Fruit fly (Drosophila melanogaster) whole organism, wandering third instar larva: ENCODE data around the gene Hel89B.

ENCODE experiments used
- Abd-B ChIP-seq: fragments of >200 bp; optimal IDR thresholded peaks from 2 replicates; lab custom pipeline; 2017; ENCODE audit warnings: missing biosample characterization, missing genetic modification characterization
- CG32264 ChIP-seq: fragments of 200-800 bp; sonication (Bioruptor generic); optimal IDR thresholded peaks from 2 replicates; lab custom pipeline; 2016; ENCODE audit warnings: missing biosample characterization, missing genetic modification characterization
- CG9705 ChIP-seq: fragments of 200-800 bp; sonication (Bioruptor generic); optimal IDR thresholded peaks from 2 replicates; lab custom pipeline; 2018; ENCODE audit warnings: missing biosample characterization, mild to moderate bottlenecking, missing genetic modification characterization
- CrebA ChIP-seq: fragments of 200-800 bp; sonication (Bioruptor generic); optimal IDR thresholded peaks from 2 replicates; lab custom pipeline; 2016; ENCODE audit warnings: missing biosample characterization, mild to moderate bottlenecking, missing genetic modification characterization, borderline replicate concordance
- Dfd ChIP-seq: fragments of >200 bp; optimal IDR thresholded peaks from 2 replicates; lab custom pipeline; 2017; ENCODE audit warnings: missing biosample characterization, missing genetic modification characterization
- Dif ChIP-seq: fragments of 200-275, 200-300 bp; sonication (Bioruptor generic); optimal IDR thresholded peaks from 2 replicates; lab custom pipeline; 2018; ENCODE audit warnings: missing biosample characterization, missing genetic modification characterization; ENCODE audit not compliant: partially characterized antibody
- GATAd ChIP-seq: sonication (Bioruptor generic); optimal IDR thresholded peaks from 2 replicates; lab custom pipeline; 2016; ENCODE audit warnings: missing biosample characterization, missing genetic modification characterization
- HLH106 ChIP-seq: fragments of 200-800 bp; optimal IDR thresholded peaks from 3 replicates; lab custom pipeline; 2019; ENCODE audit warnings: missing biosample characterization, mild to moderate bottlenecking, missing genetic modification characterization, moderate library complexity
- Hnf4 ChIP-seq: fragments of 200-800 bp; sonication (Bioruptor generic); optimal IDR thresholded peaks from 2 replicates; lab custom pipeline; 2016; ENCODE audit warnings: missing biosample characterization, mild to moderate bottlenecking, missing genetic modification characterization
- Hr78 ChIP-seq: fragments of >200 bp; optimal IDR thresholded peaks from 2 replicates; lab custom pipeline; 2017; ENCODE audit warnings: missing biosample characterization, missing genetic modification characterization
- Hr83 ChIP-seq: fragments of 200-300 bp; sonication (Bioruptor generic); optimal IDR thresholded peaks from 2 replicates; lab custom pipeline; 2016; ENCODE audit warnings: missing biosample characterization, mild to moderate bottlenecking, missing genetic modification characterization, moderate library complexity; ENCODE audit not compliant: poor library complexity, severe bottlenecking
- Jra ChIP-seq: sonication (Bioruptor generic); optimal IDR thresholded peaks from 2 replicates; lab custom pipeline; 2016; ENCODE audit warnings: missing biosample characterization, missing genetic modification characterization
- Mio ChIP-seq: sonication (Bioruptor generic); optimal IDR thresholded peaks from 2 replicates; lab custom pipeline; 2016; ENCODE audit warnings: missing biosample characterization, missing genetic modification characterization
- Myc ChIP-seq: fragments of >200 bp; optimal IDR thresholded peaks from 2 replicates; lab custom pipeline; 2017
- N ChIP-seq: fragments of >200 bp; optimal IDR thresholded peaks from 2 replicates; lab custom pipeline; 2018; ENCODE audit warnings: missing biosample characterization, missing external identifiers, missing genetic modification characterization
- OdsH ChIP-seq: fragments of 200-800 bp; sonication (Bioruptor generic); optimal IDR thresholded peaks from 2 replicates; lab custom pipeline; 2016; ENCODE audit warnings: missing biosample characterization, mild to moderate bottlenecking, missing genetic modification characterization
- Rel ChIP-seq, 2 experiments: fragments of 200-800 bp; sonication (Bioruptor generic) in 1 of 2; optimal IDR thresholded peaks; 2 replicates in 1 of 2; 3 replicates in 1 of 2; lab custom pipeline; 2016 to 2019; ENCODE audit warnings: mild to moderate bottlenecking in 2 of 2, missing biosample characterization in 2 of 2, missing genetic modification characterization in 2 of 2, moderate library complexity in 1 of 2
- Sp1 ChIP-seq: fragments of 200-800 bp; sonication (Bioruptor generic); optimal IDR thresholded peaks from 3 replicates; lab custom pipeline; 2019; ENCODE audit warnings: missing biosample characterization, mild to moderate bottlenecking, missing genetic modification characterization, moderate library complexity
- Vsx2 ChIP-seq: fragments of 200-300, 225-300 bp; sonication (Bioruptor generic); optimal IDR thresholded peaks from 2 replicates; lab custom pipeline; 2018; ENCODE audit warnings: missing biosample characterization, missing genetic modification characterization; ENCODE audit not compliant: partially characterized antibody
- br ChIP-seq: fragments of 200-800 bp; sonication (Bioruptor generic); optimal IDR thresholded peaks from 2 replicates; lab custom pipeline; 2016; ENCODE audit warnings: missing biosample characterization, missing genetic modification characterization
- brk ChIP-seq: fragments of 200-800 bp; sonication (Bioruptor generic); optimal IDR thresholded peaks from 2 replicates; lab custom pipeline; 2016; ENCODE audit warnings: missing biosample characterization, mild to moderate bottlenecking, missing genetic modification characterization
- dl ChIP-seq, 2 experiments: fragments of 175-275, 200-275 bp in 1 of 2; fragments of 200-275 bp in 1 of 2; sonication (Bioruptor generic); optimal IDR thresholded peaks; lab custom pipeline; 2018; ENCODE audit warnings: mild to moderate bottlenecking in 2 of 2, missing biosample characterization in 2 of 2, missing genetic modification characterization in 2 of 2, moderate library complexity in 2 of 2; ENCODE audit not compliant: partially characterized antibody in 2 of 2, insufficient read depth in 1 of 2
- dmrt93B ChIP-seq: fragments of 200-800 bp; sonication (Bioruptor generic); optimal IDR thresholded peaks from 2 replicates; lab custom pipeline; 2018; ENCODE audit warnings: missing biosample characterization, mild to moderate bottlenecking, missing genetic modification characterization
- dsf ChIP-seq: sonication (Bioruptor generic); optimal IDR thresholded peaks from 2 replicates; lab custom pipeline; 2016; ENCODE audit warnings: missing biosample characterization, missing genetic modification characterization, borderline replicate concordance
- ey ChIP-seq: fragments of 200-800 bp; sonication (Bioruptor generic); optimal IDR thresholded peaks from 2 replicates; lab custom pipeline; 2016; ENCODE audit warnings: missing biosample characterization, missing genetic modification characterization
- foxo ChIP-seq, 2 experiments: fragments of 200-800 bp; sonication (Bioruptor generic); optimal IDR thresholded peaks; 2 replicates in 1 of 2; 3 replicates in 1 of 2; lab custom pipeline; 2016 to 2017; ENCODE audit warnings: missing biosample characterization in 2 of 2, missing genetic modification characterization in 2 of 2
- fru ChIP-seq: fragments of 200-800 bp; sonication (Bioruptor generic); optimal IDR thresholded peaks from 3 replicates; lab custom pipeline; 2016; ENCODE audit warnings: missing biosample characterization, mild to moderate bottlenecking, missing genetic modification characterization
- h ChIP-seq: fragments of 200-800 bp; sonication (Bioruptor generic); optimal IDR thresholded peaks from 3 replicates; lab custom pipeline; 2016; ENCODE audit warnings: missing biosample characterization, mild to moderate bottlenecking, missing genetic modification characterization
- jim ChIP-seq: fragments of 175-275, 200-325 bp; sonication (Bioruptor generic); optimal IDR thresholded peaks from 2 replicates; lab custom pipeline; 2016; ENCODE audit warnings: missing biosample characterization, mild to moderate bottlenecking, missing genetic modification characterization
- lola ChIP-seq: fragments of >200 bp; optimal IDR thresholded peaks from 2 replicates; lab custom pipeline; 2017; ENCODE audit warnings: missing biosample characterization, missing genetic modification characterization
- pan ChIP-seq: fragments of >200 bp; optimal IDR thresholded peaks from 2 replicates; lab custom pipeline; 2017
- psq ChIP-seq: fragments of 200-800 bp; sonication (Bioruptor generic); optimal IDR thresholded peaks from 3 replicates; lab custom pipeline; 2017; ENCODE audit warnings: missing biosample characterization, mild to moderate bottlenecking, missing genetic modification characterization, moderate library complexity
- rgr ChIP-seq: fragments of 200-800 bp; sonication (Bioruptor generic); optimal IDR thresholded peaks from 3 replicates; lab custom pipeline; 2016; ENCODE audit warnings: missing biosample characterization, mild to moderate bottlenecking, missing genetic modification characterization
- sage ChIP-seq: fragments of 200-800 bp; sonication (Bioruptor generic); optimal IDR thresholded peaks from 2 replicates; lab custom pipeline; 2016; ENCODE audit warnings: missing biosample characterization, mild to moderate bottlenecking, missing genetic modification characterization
- sv ChIP-seq: fragments of 200-800 bp; sonication (Bioruptor generic); optimal IDR thresholded peaks from 3 replicates; lab custom pipeline; 2016; ENCODE audit warnings: missing biosample characterization, missing genetic modification characterization
- tai ChIP-seq: sonication (Bioruptor generic); optimal IDR thresholded peaks from 2 replicates; lab custom pipeline; 2016; ENCODE audit warnings: missing biosample characterization, missing genetic modification characterization
- usp ChIP-seq: fragments of >200 bp; optimal IDR thresholded peaks from 2 replicates; lab custom pipeline; 2017; ENCODE audit warnings: missing biosample characterization, missing genetic modification characterization
- woc ChIP-seq: sonication (Bioruptor generic); optimal IDR thresholded peaks from 2 replicates; lab custom pipeline; 2016; ENCODE audit warnings: missing biosample characterization, mild to moderate bottlenecking, missing genetic modification characterization

Gene Hel89B

DNA sequence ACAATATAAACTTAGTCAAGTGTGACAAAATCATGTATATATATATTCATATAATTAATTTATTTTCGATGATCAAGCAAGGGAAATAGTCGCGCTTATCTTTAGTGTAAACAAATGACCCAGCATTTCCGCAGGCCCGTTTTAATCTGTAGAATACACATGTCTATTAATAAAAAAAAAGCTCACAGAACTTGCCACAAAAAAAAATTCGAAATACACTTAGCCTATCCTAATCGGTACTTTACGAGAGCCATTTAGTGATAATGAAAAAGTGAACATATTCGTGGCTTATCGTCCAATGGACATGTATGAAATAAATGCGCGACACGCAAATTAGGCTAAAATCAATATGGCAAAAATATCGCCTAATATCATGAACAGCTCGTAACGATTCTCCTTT is 2.1 kb downstream of the Hel89B start:
- TF ChIP-seq Dif (GFP tag; lab: Kevin White, UChicago) (no peak), N (GFP tag; lab: Kevin White, UChicago) (no peak), br (GFP tag; lab: Kevin White, UChicago) (no peak), foxo (GFP tag; optimal IDR thresholded peaks at IDR 0.05; lab: Kevin White, UChicago) (no peak), Vsx2 (GFP tag; lab: Kevin White, UChicago) (no peak), Sp1 (GFP tag; lab: Kevin White, UChicago) (no peak), sv (GFP tag; lab: Kevin White, UChicago) (no peak), CrebA (GFP tag; lab: Kevin White, UChicago) (no peak), HLH106 (tag; lab: Kevin White, UChicago) (no peak), CG32264 (no peak), dl (GFP tag; optimal IDR thresholded peaks at IDR 0.05; lab: Kevin White, UChicago; ENCODE audit: insufficient read depth in 1 of 2, partially characterized antibody in 2 of 2) (no peak)

DNA sequence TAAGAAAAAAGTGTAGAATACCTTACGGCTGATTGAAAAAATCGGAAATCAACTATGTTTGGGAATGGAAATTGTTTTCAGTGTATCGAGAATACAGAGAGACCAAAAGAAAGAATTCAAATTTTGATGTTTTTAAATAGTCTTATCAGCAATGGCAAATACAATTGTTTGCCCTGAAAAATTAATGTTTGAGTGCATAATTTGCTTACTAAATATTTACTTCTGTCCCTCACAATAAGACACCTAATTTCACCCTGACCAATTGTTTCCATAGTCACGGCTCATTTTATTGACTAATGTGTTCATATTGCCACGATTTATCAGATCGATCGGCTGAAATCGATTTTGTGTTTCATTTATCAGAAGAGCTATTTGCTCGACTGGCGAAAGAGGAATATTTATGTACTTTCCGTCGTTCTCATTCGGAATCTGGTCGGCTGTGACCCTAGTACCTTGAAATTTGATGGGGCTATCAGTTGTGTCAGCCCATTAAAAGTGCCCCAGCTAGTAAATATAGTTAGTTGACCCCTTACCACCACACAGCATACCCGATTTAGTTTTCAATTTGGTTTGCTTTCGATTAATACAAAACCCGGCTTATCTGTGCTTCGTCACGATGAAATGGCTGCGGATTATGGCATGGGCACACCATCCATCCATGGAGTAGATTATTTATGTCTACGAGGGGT is 10.6 kb downstream of the Hel89B start:
- TF ChIP-seq fru (GFP tag; lab: Kevin White, UChicago): no peak
- peak; percentile 46 for TF ChIP-seq Myc (lab: Kevin White, UChicago)

DNA sequence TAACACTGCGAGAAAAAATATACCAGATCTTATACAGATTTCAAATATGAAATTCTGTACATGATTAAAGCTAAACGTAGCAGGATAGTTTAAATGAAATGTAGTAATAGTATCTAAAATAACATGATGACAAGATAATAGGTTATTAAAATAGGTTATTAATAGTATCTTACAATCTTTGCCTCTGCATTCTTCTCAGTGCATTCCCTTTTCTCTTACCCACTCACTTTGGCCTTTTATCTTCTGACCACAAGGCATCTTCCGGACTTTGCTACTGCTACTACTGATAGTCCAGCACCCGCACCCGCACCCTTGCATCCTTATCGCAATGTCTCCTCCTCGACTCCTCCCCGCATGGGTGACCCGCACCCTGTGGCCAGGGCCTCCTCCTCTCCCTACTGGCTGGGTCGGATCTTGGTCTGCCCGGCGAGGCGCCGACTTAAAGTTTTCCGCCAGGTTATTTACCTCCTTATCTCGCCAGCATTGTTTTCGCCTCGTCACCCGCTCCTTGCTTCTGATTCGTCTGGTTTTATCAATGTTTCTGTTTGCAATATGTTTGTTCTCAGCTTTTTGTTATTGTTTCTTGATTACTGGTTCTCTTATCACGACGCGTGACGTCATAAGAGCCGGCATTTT is 11.5 kb downstream of the Hel89B start:
- TF ChIP-seq foxo (GFP tag; optimal IDR thresholded peaks at IDR 0.05; lab: Kevin White, UChicago): peak in 1 of 2 experiments; percentile 79
- TF ChIP-seq jim (GFP tag; lab: Kevin White, UChicago): no peak
- peak; percentile 70 for TF ChIP-seq HLH106 (tag; lab: Kevin White, UChicago)
- TF ChIP-seq Vsx2 (GFP tag; lab: Kevin White, UChicago): no peak
- peak; percentile 7 for TF ChIP-seq dmrt93B (GFP tag; lab: Kevin White, UChicago)
- TF ChIP-seq Dfd: no peak
- no peak for TF ChIP-seq CG9705 (GFP tag; lab: Kevin White, UChicago)
- no peak for TF ChIP-seq usp
- TF ChIP-seq tai: no peak
- peak; percentile 73 for TF ChIP-seq OdsH
- TF ChIP-seq Myc (lab: Kevin White, UChicago): no peak
- peak; percentile 72 for TF ChIP-seq fru (GFP tag; lab: Kevin White, UChicago)
- TF ChIP-seq Hr78 (GFP tag; lab: Kevin White, UChicago): no peak
- peak; percentile 68 for TF ChIP-seq ey (GFP tag; lab: Kevin White, UChicago)
- TF ChIP-seq GATAd (GFP tag; lab: Kevin White, UChicago): no peak
- no peak for TF ChIP-seq N (GFP tag; lab: Kevin White, UChicago)
- peak; percentile 76 for TF ChIP-seq rgr (GFP tag; lab: Kevin White, UChicago)
- no peak for TF ChIP-seq Rel (GFP tag; optimal IDR thresholded peaks at IDR 0.05; lab: Kevin White, UChicago)
- peak; percentile 11 for TF ChIP-seq Rel (tag; optimal IDR thresholded peaks at IDR 0.05; lab: Kevin White, UChicago)
- no peak for TF ChIP-seq CG32264
- TF ChIP-seq pan (lab: Kevin White, UChicago): no peak
- no peak for TF ChIP-seq dl (GFP tag; optimal IDR thresholded peaks at IDR 0.05; lab: Kevin White, UChicago; ENCODE audit: insufficient read depth in 1 of 2, partially characterized antibody in 2 of 2)
- peak; percentile 65 for TF ChIP-seq h (GFP tag; lab: Kevin White, UChicago)
- peak; percentile 73 for TF ChIP-seq psq
- no peak for TF ChIP-seq Mio
- peak; percentile 68 for TF ChIP-seq Sp1 (GFP tag; lab: Kevin White, UChicago)
- no peak for TF ChIP-seq brk
- TF ChIP-seq lola (GFP tag; lab: Kevin White, UChicago): no peak
- peak; percentile 62 for TF ChIP-seq br (GFP tag; lab: Kevin White, UChicago)
- TF ChIP-seq sv (GFP tag; lab: Kevin White, UChicago): no peak
- TF ChIP-seq Jra: peak; percentile 16
- no peak for TF ChIP-seq Dif (GFP tag; lab: Kevin White, UChicago)
- no peak for TF ChIP-seq woc (GFP tag; lab: Kevin White, UChicago)
- TF ChIP-seq sage (GFP tag; lab: Kevin White, UChicago): no peak
- TF ChIP-seq Hr83: no peak
- TF ChIP-seq dsf: no peak
- TF ChIP-seq Abd-B: no peak
- TF ChIP-seq Hnf4 (GFP tag; lab: Kevin White, UChicago): peak; percentile 74
- no peak for TF ChIP-seq CrebA (GFP tag; lab: Kevin White, UChicago)
